Worm (Caenorhabditis elegans) whole organism, L4 larva: Measurements from ENCODE around the gene C34D1.4.
"Not testable (repeated sequence)": the region's sequence is repeated elsewhere in the genome, so short reads cannot be mapped to it uniquely, and the experiment has no call there.

Experiments
- T20F7.1 ChIP-seq: fragments of 200-800 bp; sonication (Bioruptor generic); optimal IDR thresholded peaks from 2 replicates; lab custom pipeline; 2018; ENCODE audit warnings: mild to moderate bottlenecking, missing genetic modification characterization, missing compliant biosample characterization
- Y48G9A.11 ChIP-seq: fragments of 200-800 bp; sonication (Bioruptor generic); IDR thresholded peaks from 2 replicates; pipeline ENCODE4 v1.3.6; 2022; ENCODE audit warnings: missing genetic modification reagents, missing genetic modification characterization, missing compliant biosample characterization
- ZK546.5 ChIP-seq, 2 experiments: sonication (generic microtip); optimal IDR thresholded peaks; 2 replicates each; lab custom pipeline; 2017; ENCODE audit warnings: missing biosample characterization in 2 of 2, missing genetic modification characterization in 2 of 2
- egl-27 ChIP-seq: sonication (generic microtip); optimal IDR thresholded peaks from 3 replicates; lab custom pipeline; 2017; ENCODE audit warnings: missing biosample characterization, missing genetic modification reagents, missing genetic modification characterization
- gei-8 ChIP-seq: fragments of 200-800 bp; sonication (Bioruptor generic); optimal IDR thresholded peaks from 2 replicates; lab custom pipeline; 2018; ENCODE audit warnings: mild to moderate bottlenecking, missing genetic modification characterization, missing compliant biosample characterization
- mep-1 ChIP-seq: fragments of 150-350 bp; sonication (generic microtip); optimal IDR thresholded peaks from 3 replicates; lab custom pipeline; 2014; ENCODE audit warnings: missing biosample characterization, missing genetic modification characterization
- nhr-28 ChIP-seq: fragments of 150-350 bp; optimal IDR thresholded peaks from 2 replicates; lab custom pipeline; 2014; ENCODE audit warnings: missing biosample characterization, missing genetic modification characterization

- not testable (repeated sequence) for TF ChIP-seq T20F7.1; egl-27 (tag; lab: Kevin White, UChicago); gei-8 (GFP tag; lab: Kevin White, UChicago); mep-1; nhr-28 (tag; lab: Kevin White, UChicago); Y48G9A.11 (GFP tag; lab: Robert Waterston, UW); ZK546.5 (tag; optimal IDR thresholded peaks at IDR 0.05; lab: Kevin White, UChicago)
Observed at ce11 chrV:13239720-13240119, 19.4 kb downstream of the C34D1.4 start.
